Worm (Caenorhabditis elegans) whole organism, L4/young adult: ENCODE measurements around the gene K08F9.3.

Experiments
- W03F9.2 ChIP-seq: fragments of 150-350 bp; optimal IDR thresholded peaks from 2 replicates; lab custom pipeline; 2014; ENCODE audit warnings: missing biosample characterization, missing genetic modification characterization
- him-1 ChIP-seq: sonication (generic microtip); optimal IDR thresholded peaks from 2 replicates; lab custom pipeline; 2016; ENCODE audit warnings: missing genotype, missing genetic modification reagents, missing genetic modification characterization, missing compliant biosample characterization

DNA sequence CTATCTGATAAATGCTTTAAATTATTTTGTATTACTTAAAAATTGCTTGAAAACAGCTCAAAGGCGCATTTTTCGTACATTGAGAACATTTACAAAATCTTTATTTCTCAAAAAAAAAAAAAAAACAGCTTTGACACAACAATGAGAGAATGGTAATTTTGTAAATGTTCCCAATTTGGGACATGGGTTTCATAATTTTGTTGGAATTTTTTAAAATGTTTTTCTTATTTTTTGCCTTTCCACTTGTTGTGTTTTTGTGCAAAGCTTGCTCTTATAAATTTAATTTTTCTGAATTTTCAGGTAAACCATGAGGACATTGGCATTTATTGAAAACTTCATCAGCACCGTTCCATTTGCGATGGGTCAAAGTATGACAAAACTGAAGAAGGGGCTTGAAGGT, 28.7 kb upstream of the K08F9.3 start, which contains the start of gene T01G5.7:
- TF ChIP-seq him-1 (tag; lab: Kevin White, UChicago), result no peak
- no peak for TF ChIP-seq W03F9.2 (tag; lab: Kevin White, UChicago)
